Worm (Caenorhabditis elegans) whole organism, L2 larva: ENCODE results near the gene str-55.

Experiments
- R02D3.7 ChIP-seq: fragments of 150-350 bp; optimal IDR thresholded peaks from 2 replicates; lab custom pipeline; 2014; ENCODE audit warnings: missing biosample characterization, missing genetic modification characterization
- Y55F3AM.14 ChIP-seq: fragments of 200-800 bp; sonication (Bioruptor generic); optimal IDR thresholded peaks from 2 replicates; lab custom pipeline; 2018; ENCODE audit warnings: mild to moderate bottlenecking, missing genetic modification characterization, missing compliant biosample characterization
- ZK546.5 ChIP-seq: sonication (generic microtip); optimal IDR thresholded peaks from 2 replicates; lab custom pipeline; 2017; ENCODE audit warnings: missing biosample characterization, missing genetic modification characterization
- ceh-82 ChIP-seq: fragments of 150-350 bp; optimal IDR thresholded peaks from 2 replicates; lab custom pipeline; 2014; ENCODE audit warnings: missing biosample characterization, missing genetic modification characterization
- elt-3 ChIP-seq: sonication (generic microtip); optimal IDR thresholded peaks from 2 replicates; lab custom pipeline; 2017; ENCODE audit warnings: missing biosample characterization, missing genetic modification characterization
- fos-1 ChIP-seq: fragments of 150-350 bp; optimal IDR thresholded peaks from 2 replicates; lab custom pipeline; 2014; ENCODE audit warnings: missing biosample characterization, missing genetic modification characterization
- nhr-10 ChIP-seq: sonication (generic microtip); optimal IDR thresholded peaks from 2 replicates; lab custom pipeline; 2017; ENCODE audit warnings: missing biosample characterization, missing genetic modification characterization
- nhr-25 ChIP-seq: fragments of 150-350 bp; sonication (generic microtip); optimal IDR thresholded peaks from 3 replicates; lab custom pipeline; 2014; ENCODE audit warnings: missing biosample characterization, missing genetic modification characterization
- skn-1 ChIP-seq: sonication (generic microtip); optimal IDR thresholded peaks from 2 replicates; lab custom pipeline; 2017; ENCODE audit warnings: missing biosample characterization, missing genetic modification characterization
- snpc-4 ChIP-seq: fragments of 150-350 bp; optimal IDR thresholded peaks from 2 replicates; lab custom pipeline; 2014; ENCODE audit warnings: missing biosample characterization, missing genetic modification characterization
- unc-39 ChIP-seq: fragments of 150-350 bp; optimal IDR thresholded peaks from 2 replicates; lab custom pipeline; 2014; ENCODE audit warnings: missing biosample characterization, missing genetic modification characterization
- unc-62 ChIP-seq: fragments of 150-350 bp; optimal IDR thresholded peaks from 2 replicates; lab custom pipeline; 2014; ENCODE audit warnings: missing biosample characterization, missing genetic modification reagents, missing genetic modification characterization
- ztf-4 ChIP-seq: fragments of 150-350 bp; optimal IDR thresholded peaks from 2 replicates; lab custom pipeline; 2014; ENCODE audit warnings: missing biosample characterization, missing genetic modification characterization

- TF ChIP-seq Y55F3AM.14, result no peak
- TF ChIP-seq snpc-4 (tag; lab: Kevin White, UChicago), result no peak
- TF ChIP-seq ztf-4 (tag; lab: Kevin White, UChicago), result no peak
- TF ChIP-seq nhr-10 (tag; lab: Kevin White, UChicago), result no peak
- TF ChIP-seq R02D3.7 (tag; lab: Kevin White, UChicago), result no peak
- TF ChIP-seq unc-62 (GFP tag; lab: Kevin White, UChicago), result no peak
- no peak for TF ChIP-seq nhr-25 (tag; lab: Kevin White, UChicago)
- TF ChIP-seq ceh-82 (tag; lab: Kevin White, UChicago), result no peak
- no peak for TF ChIP-seq unc-39 (tag; lab: Kevin White, UChicago)
- no peak for TF ChIP-seq elt-3 (tag; lab: Kevin White, UChicago)
- no peak for TF ChIP-seq ZK546.5 (tag; lab: Kevin White, UChicago)
- no peak for TF ChIP-seq skn-1 (tag; lab: Kevin White, UChicago)
- TF ChIP-seq fos-1 (tag; lab: Kevin White, UChicago), result no peak
These were observed 9.3 kb downstream of the str-55 start, which contains the start of gene F26D2.3 for ce11 chrV:16407663-16408062.
